Worm (Caenorhabditis elegans) whole organism, young adult: ENCODE measurements around the gene lin-52.

Source experiments
- F22D6.2 ChIP-seq: sonication (generic microtip); optimal IDR thresholded peaks from 2 replicates; lab custom pipeline; 2016; ENCODE audit warnings: mild to moderate bottlenecking, missing genetic modification characterization, missing compliant biosample characterization
- F23B12.7 ChIP-seq: sonication (generic microtip); optimal IDR thresholded peaks from 2 replicates; lab custom pipeline; 2017; ENCODE audit warnings: missing genetic modification characterization, mild to moderate bottlenecking, missing compliant biosample characterization, antibody characterized with exemption, moderate library complexity; ENCODE audit not compliant: insufficient read depth
- Y53F4B.3 ChIP-seq: fragments of 200-800 bp; sonication (Bioruptor generic); IDR thresholded peaks from 2 replicates; pipeline ENCODE4 v1.3.6; 2022; ENCODE audit warnings: missing genetic modification reagents, missing genetic modification characterization, missing compliant biosample characterization
- attf-3 ChIP-seq: fragments of 200-800 bp; sonication (Bioruptor generic); conservative IDR thresholded peaks from 2 replicates; pipeline ENCODE4 v1.3.6; 2022; ENCODE audit warnings: missing genetic modification reagents, missing genetic modification characterization, missing compliant biosample characterization
- attf-6 ChIP-seq: fragments of 200-800 bp; sonication (Bioruptor generic); IDR thresholded peaks from 2 replicates; pipeline ENCODE4 v1.3.6; 2022; ENCODE audit warnings: missing genetic modification reagents, missing genetic modification characterization, missing compliant biosample characterization
- efl-1 ChIP-seq: fragments of 150-350 bp; optimal IDR thresholded peaks from 2 replicates; lab custom pipeline; 2014; ENCODE audit warnings: missing biosample characterization, missing genetic modification reagents, missing genetic modification characterization
- let-607 ChIP-seq, 2 experiments: fragments of 200-800 bp in 1 of 2; sonication (Bioruptor generic) in 1 of 2; sonication (generic microtip) in 1 of 2; optimal IDR thresholded peaks; 2 replicates each; lab custom pipeline; 2016 to 2018; ENCODE audit warnings: mild to moderate bottlenecking in 2 of 2, missing compliant biosample characterization in 2 of 2, missing genetic modification characterization in 2 of 2, moderate library complexity in 2 of 2, missing genotype in 1 of 2
- lsy-27 ChIP-seq: sonication (generic microtip); optimal IDR thresholded peaks from 2 replicates; lab custom pipeline; 2017; ENCODE audit warnings: missing genetic modification characterization, mild to moderate bottlenecking, missing compliant biosample characterization, antibody characterized with exemption, missing genotype, borderline replicate concordance; ENCODE audit not compliant: insufficient read depth
- madf-3 ChIP-seq: fragments of 200-800 bp; sonication (Bioruptor generic); IDR thresholded peaks from 2 replicates; pipeline ENCODE4 v1.3.6; 2022; ENCODE audit warnings: missing genetic modification reagents, missing genetic modification characterization, missing compliant biosample characterization
- pha-4 ChIP-seq: fragments of 150-350 bp; sonication (generic microtip); optimal IDR thresholded peaks from 2 replicates; lab custom pipeline; 2014; ENCODE audit warnings: missing biosample characterization, missing genetic modification reagents, missing genetic modification characterization
- repo-1 ChIP-seq: sonication (generic microtip); optimal IDR thresholded peaks from 2 replicates; lab custom pipeline; 2017; ENCODE audit warnings: mild to moderate bottlenecking, missing genetic modification characterization, missing compliant biosample characterization
- snpc-4 ChIP-seq, 5 experiments: fragments of 150-350 bp in 1 of 5; sonication (generic microtip) in 4 of 5; optimal IDR thresholded peaks; 2 replicates each; lab custom pipeline; 2014 to 2018; ENCODE audit warnings: missing genetic modification characterization in 5 of 5, missing biosample characterization in 3 of 5, antibody characterized with exemption in 2 of 5, mild to moderate bottlenecking in 2 of 5, missing compliant biosample characterization in 2 of 5, missing genotype in 2 of 5, moderate library complexity in 2 of 5, missing genetic modification reagents in 1 of 5
- unc-62 ChIP-seq: fragments of 150-350 bp; optimal IDR thresholded peaks from 2 replicates; lab custom pipeline; 2014; ENCODE audit warnings: missing biosample characterization, missing genetic modification reagents, missing genetic modification characterization
- ztf-25 ChIP-seq: fragments of 200-800 bp; sonication (Bioruptor generic); IDR thresholded peaks from 2 replicates; pipeline ENCODE4 v1.3.6; 2022; ENCODE audit warnings: missing genetic modification reagents, missing genetic modification characterization, missing compliant biosample characterization

ce11 chrIII:9783133-9783590 lies 41.4 kb downstream of the lin-52 start:
- TF ChIP-seq madf-3 (peak; percentile 85), attf-3 (no peak), Y53F4B.3 (no peak), repo-1 (peak; percentile 81), unc-62 (GFP tag; lab: Kevin White, UChicago) (no peak), attf-6 (GFP tag; lab: Robert Waterston, UW) (no peak), F22D6.2 (no peak), ztf-25 (GFP tag; lab: Robert Waterston, UW) (no peak), F23B12.7 (tag; lab: Kevin White, UChicago) (no peak), pha-4 (no peak), efl-1 (GFP tag; lab: Kevin White, UChicago) (no peak), let-607 (tag; optimal IDR thresholded peaks at IDR 0.05; lab: Kevin White, UChicago) (peak; percentile 21 to 35), lsy-27 (tag; lab: Kevin White, UChicago) (no peak), snpc-4 (GFP tag; optimal IDR thresholded peaks at IDR 0.05; lab: Kevin White, UChicago) (no peak), snpc-4 (tag; optimal IDR thresholded peaks at IDR 0.05; lab: Kevin White, UChicago) (peak in 1 of 4 experiments; percentile 2)
